Worm (Caenorhabditis elegans): ENCODE data around the gene pges-2.

The pges-2 gene

ce11 chrIV:10382894-10383293 is 15.3 kb upstream of the pges-2 start:
- TF ChIP-seq elt-3 (tag; optimal IDR thresholded peaks at IDR 0.05) (no peak), nhr-11 (tag; optimal IDR thresholded peaks at IDR 0.05) (no peak), Y116A8C.19 (tag; optimal IDR thresholded peaks at IDR 0.05; ENCODE audit: borderline replicate concordance) (no peak), dpl-1 (GFP tag; optimal IDR thresholded peaks at IDR 0.05) (no peak), ets-5 (GFP tag; IDR thresholded peaks at IDR 0.05) (no peak), grh-1 (GFP tag; IDR thresholded peaks at IDR 0.05) (no peak), isw-1 (GFP tag; IDR thresholded peaks at IDR 0.05) (no peak), lin-14 (GFP tag; optimal IDR thresholded peaks at IDR 0.05) (no peak), elt-2 (tag; optimal IDR thresholded peaks at IDR 0.05) (no peak)

- TF ChIP-seq nhr-85 (tag) (no peak), irx-1 (tag; optimal IDR thresholded peaks at IDR 0.05) (no peak), tlp-1 (tag; optimal IDR thresholded peaks at IDR 0.05) (no peak), dpl-1 (GFP tag; optimal IDR thresholded peaks at IDR 0.05) (no peak), sptf-1 (tag; optimal IDR thresholded peaks at IDR 0.05) (no peak), ceh-8 (GFP tag; optimal IDR thresholded peaks at IDR 0.05) (no peak), lsy-2 (tag; optimal IDR thresholded peaks at IDR 0.05) (no peak), C04F5.9 (tag; optimal IDR thresholded peaks at IDR 0.05) (no peak), swsn-7 (tag; optimal IDR thresholded peaks at IDR 0.05) (no peak), C16A3.4 (tag; optimal IDR thresholded peaks at IDR 0.05) (no peak), snu-23 (GFP tag; optimal IDR thresholded peaks at IDR 0.05) (no peak), ztf-4 (tag; optimal IDR thresholded peaks at IDR 0.05) (no peak), ceh-90 (tag; optimal IDR thresholded peaks at IDR 0.05) (peak; percentile 14), mef-2 (tag; optimal IDR thresholded peaks at IDR 0.05) (no peak), mab-9 (GFP tag; IDR thresholded peaks at IDR 0.05) (no peak), skn-1 (tag; optimal IDR thresholded peaks at IDR 0.05) (no peak), efl-1 (optimal IDR thresholded peaks at IDR 0.05) (no peak), efl-1 (GFP tag; optimal IDR thresholded peaks at IDR 0.05 in 1 of 2) (peak in 1 of 2 experiments; percentile 81), aly-2 (tag; optimal IDR thresholded peaks at IDR 0.05) (peak; percentile 5), hlh-4 (tag; optimal IDR thresholded peaks at IDR 0.05) (no peak), elt-3 (tag; optimal IDR thresholded peaks at IDR 0.05) (no peak)
Measured at ce11 chrIV:10381035-10381434, 13.4 kb upstream of the pges-2 start.

ce11 chrIV:10380626-10381025 is 13.0 kb upstream of the pges-2 start:
- no peak for TF ChIP-seq ceh-8 (GFP tag; optimal IDR thresholded peaks at IDR 0.05)
- no peak for TF ChIP-seq egl-27 (tag; optimal IDR thresholded peaks at IDR 0.05)
- TF ChIP-seq vab-15 (tag; optimal IDR thresholded peaks at IDR 0.05): no peak
- TF ChIP-seq ztf-11 (tag; optimal IDR thresholded peaks at IDR 0.05): peak in 1 of 2 experiments; percentile 40
- peak; percentile 47 for TF ChIP-seq nhr-90 (tag; optimal IDR thresholded peaks at IDR 0.05; ENCODE audit: poor library complexity)
- TF ChIP-seq nhr-11 (tag; optimal IDR thresholded peaks at IDR 0.05): no peak
- no peak for TF ChIP-seq fos-1 (tag; optimal IDR thresholded peaks at IDR 0.05)
- TF ChIP-seq pag-3 (tag; optimal IDR thresholded peaks at IDR 0.05; ENCODE audit: borderline replicate concordance, insufficient read depth): no peak
- TF ChIP-seq rnt-1 (tag; optimal IDR thresholded peaks at IDR 0.05): peak; percentile 68
- peak; percentile 10 for TF ChIP-seq unc-86 (tag; optimal IDR thresholded peaks at IDR 0.05)
- TF ChIP-seq aha-1 (tag; optimal IDR thresholded peaks at IDR 0.05): no peak
- no peak for TF ChIP-seq fkh-4 (tag; optimal IDR thresholded peaks at IDR 0.05; ENCODE audit: borderline replicate concordance)
- TF ChIP-seq sptf-1 (tag; optimal IDR thresholded peaks at IDR 0.05): no peak
- no peak for TF ChIP-seq grh-1 (GFP tag; IDR thresholded peaks at IDR 0.05)
- TF ChIP-seq hlh-4 (tag; optimal IDR thresholded peaks at IDR 0.05): no peak
- TF ChIP-seq zip-4 (GFP tag; optimal IDR thresholded peaks at IDR 0.05): no peak
- TF ChIP-seq lin-14 (GFP tag; optimal IDR thresholded peaks at IDR 0.05): peak; percentile 85
- TF ChIP-seq nhr-85 (tag): peak; percentile 77
- no peak for TF ChIP-seq lin-39 (tag; optimal IDR thresholded peaks at IDR 0.05)
- no peak for TF ChIP-seq alr-1 (tag; optimal IDR thresholded peaks at IDR 0.05; ENCODE audit: borderline replicate concordance)
- peak; percentile 14 for TF ChIP-seq elt-2 (tag; optimal IDR thresholded peaks at IDR 0.05)
- peak; percentile 18; the same call in 1 of the 2 replicates for TF ChIP-seq isw-1 (GFP tag; IDR thresholded peaks at IDR 0.05)
- TF ChIP-seq ceh-82 (tag; optimal IDR thresholded peaks at IDR 0.05): peak in 1 of 3 experiments; percentile 34
- no peak for TF ChIP-seq zag-1 (tag; optimal IDR thresholded peaks at IDR 0.05)
- no peak for TF ChIP-seq ceh-88 (GFP tag; IDR thresholded peaks at IDR 0.05)
- TF ChIP-seq tbx-2 (tag; optimal IDR thresholded peaks at IDR 0.05): peak; percentile 50
- TF ChIP-seq Y116A8C.19 (tag; optimal IDR thresholded peaks at IDR 0.05; ENCODE audit: borderline replicate concordance): no peak
- no peak for TF ChIP-seq unc-130 (tag; optimal IDR thresholded peaks at IDR 0.05)
- TF ChIP-seq snu-23 (GFP tag; optimal IDR thresholded peaks at IDR 0.05): peak; percentile 61
- peak; percentile 60 for TF ChIP-seq blmp-1 (tag; optimal IDR thresholded peaks at IDR 0.05)
- TF ChIP-seq aly-2 (tag; optimal IDR thresholded peaks at IDR 0.05): no peak
- TF ChIP-seq nhr-47 (tag; optimal IDR thresholded peaks at IDR 0.05): peak; percentile 55
- TF ChIP-seq C16A3.4 (tag; optimal IDR thresholded peaks at IDR 0.05): no peak
- TF ChIP-seq efl-1 (optimal IDR thresholded peaks at IDR 0.05): peak; percentile 32 to 36
- peak; percentile 41 to 94 for TF ChIP-seq efl-1 (GFP tag; optimal IDR thresholded peaks at IDR 0.05 in 1 of 2)
